Worm (Caenorhabditis elegans) whole organism, early embryonic: ENCODE data around the gene W01G7.4.

Experiments used
- B0310.2 ChIP-seq: sonication (generic microtip); optimal IDR thresholded peaks from 2 replicates; lab custom pipeline; 2016; ENCODE audit warnings: mild to moderate bottlenecking, missing genetic modification characterization, missing compliant biosample characterization
- F13C5.2 ChIP-seq: sonication (generic microtip); optimal IDR thresholded peaks from 2 replicates; lab custom pipeline; 2017; ENCODE audit warnings: mild to moderate bottlenecking, missing genetic modification characterization, inconsistent platforms, missing compliant biosample characterization
- aly-1 ChIP-seq: sonication (generic microtip); optimal IDR thresholded peaks from 2 replicates; lab custom pipeline; 2016; ENCODE audit warnings: missing genetic modification characterization, missing compliant biosample characterization
- ama-1 ChIP-seq: fragments of 150-350 bp; optimal IDR thresholded peaks from 2 replicates; lab custom pipeline; 2014
- ceh-13 ChIP-seq: fragments of 200-800 bp; sonication (Bioruptor generic); optimal IDR thresholded peaks from 2 replicates; lab custom pipeline; 2018; ENCODE audit warnings: mild to moderate bottlenecking, missing genetic modification characterization, missing compliant biosample characterization
- ceh-36 ChIP-seq: sonication (generic microtip); optimal IDR thresholded peaks from 2 replicates; lab custom pipeline; 2016; ENCODE audit warnings: missing genetic modification characterization, inconsistent platforms, missing compliant biosample characterization
- ets-7 ChIP-seq: sonication (generic microtip); optimal IDR thresholded peaks from 2 replicates; lab custom pipeline; 2016; ENCODE audit warnings: missing genotype, missing genetic modification characterization, missing compliant biosample characterization
- flt-1 ChIP-seq: fragments of 200-800 bp; sonication (Bioruptor generic); IDR thresholded peaks from 2 replicates; pipeline ENCODE4 v1.3.6; 2022; ENCODE audit warnings: missing genetic modification characterization, missing compliant biosample characterization
- hmbx-1 ChIP-seq: sonication (generic microtip); optimal IDR thresholded peaks from 2 replicates; lab custom pipeline; 2016; ENCODE audit warnings: mild to moderate bottlenecking, missing genetic modification characterization, missing compliant biosample characterization
- hmg-4 ChIP-seq: fragments of 200-800 bp; sonication (Bioruptor generic); optimal IDR thresholded peaks from 2 replicates; lab custom pipeline; 2018; ENCODE audit warnings: mild to moderate bottlenecking, missing genetic modification characterization, missing compliant biosample characterization
- hnd-1 ChIP-seq: sonication (generic microtip); optimal IDR thresholded peaks from 2 replicates; lab custom pipeline; 2016; ENCODE audit warnings: missing genetic modification characterization, missing compliant biosample characterization
- pes-1 ChIP-seq: fragments of 200-800 bp; sonication (Bioruptor generic); IDR thresholded peaks from 2 replicates; pipeline ENCODE4 v1.3.6; 2022; ENCODE audit warnings: missing genetic modification reagents, missing genetic modification characterization, missing compliant biosample characterization
- scrt-1 ChIP-seq: fragments of 200-800 bp; sonication (Bioruptor generic); IDR thresholded peaks from 2 replicates; pipeline ENCODE4 v1.3.6; 2022; ENCODE audit warnings: missing genetic modification characterization, missing compliant biosample characterization
- sea-1 ChIP-seq: fragments of 200-800 bp; sonication (Bioruptor generic); conservative IDR thresholded peaks from 2 replicates; pipeline ENCODE4 v1.3.6; 2022; ENCODE audit warnings: missing genetic modification characterization, missing compliant biosample characterization
- tbx-11 ChIP-seq: fragments of 200-800 bp; sonication (Bioruptor generic); IDR thresholded peaks from 2 replicates; pipeline ENCODE4 v1.3.6; 2022; ENCODE audit warnings: missing genetic modification characterization, missing compliant biosample characterization
- tbx-37 ChIP-seq: fragments of 200-800 bp; sonication (Bioruptor generic); conservative IDR thresholded peaks from 2 replicates; pipeline ENCODE4 v1.3.6; 2022; ENCODE audit warnings: missing genetic modification reagents, missing genetic modification characterization, missing compliant biosample characterization
- tra-4 ChIP-seq: sonication (generic microtip); optimal IDR thresholded peaks from 2 replicates; lab custom pipeline; 2017; ENCODE audit warnings: missing genetic modification characterization, missing compliant biosample characterization

The W01G7.4 gene

ce11 chrII:14059767-14060166 lies 772 bp upstream of the W01G7.4 start, which contains the start of gene rpb-11:
Gene rpb-11, plus strand, starts transcription at chrII:14060085.
- TF ChIP-seq B0310.2 (tag; lab: Kevin White, UChicago), result no peak
- peak; percentile 34 for TF ChIP-seq hmg-4 (GFP tag; lab: Kevin White, UChicago)
- TF ChIP-seq ceh-13 (GFP tag; lab: Kevin White, UChicago), result peak; percentile 23
- no peak for TF ChIP-seq hmbx-1 (tag; lab: Kevin White, UChicago)
- TF ChIP-seq aly-1, result no peak
- TF ChIP-seq ets-7, result no peak
- peak; percentile 72 for TF ChIP-seq flt-1
- peak; percentile 68 for TF ChIP-seq pes-1
- TF ChIP-seq tra-4 (tag; lab: Kevin White, UChicago), result no peak
- 0 out of 2 replicates have a peak, but pooled peaks have one; percentile 24 for TF ChIP-seq sea-1
- no peak for TF ChIP-seq ama-1 (lab: Kevin White, UChicago)
- peak; percentile 36; the same call in 1 of the 2 replicates for TF ChIP-seq scrt-1
- TF ChIP-seq tbx-11 (GFP tag; lab: Robert Waterston, UW), result peak; percentile 59; the same call in 1 of the 2 replicates
- peak; percentile 88 for TF ChIP-seq F13C5.2 (tag; lab: Kevin White, UChicago)
- TF ChIP-seq tbx-37 (GFP tag; lab: Robert Waterston, UW), result peak; percentile 60; the same call in 1 of the 2 replicates
- peak; percentile 17 for TF ChIP-seq hnd-1 (tag; lab: Kevin White, UChicago)
- no peak for TF ChIP-seq ceh-36 (tag; lab: Kevin White, UChicago)

DNA sequence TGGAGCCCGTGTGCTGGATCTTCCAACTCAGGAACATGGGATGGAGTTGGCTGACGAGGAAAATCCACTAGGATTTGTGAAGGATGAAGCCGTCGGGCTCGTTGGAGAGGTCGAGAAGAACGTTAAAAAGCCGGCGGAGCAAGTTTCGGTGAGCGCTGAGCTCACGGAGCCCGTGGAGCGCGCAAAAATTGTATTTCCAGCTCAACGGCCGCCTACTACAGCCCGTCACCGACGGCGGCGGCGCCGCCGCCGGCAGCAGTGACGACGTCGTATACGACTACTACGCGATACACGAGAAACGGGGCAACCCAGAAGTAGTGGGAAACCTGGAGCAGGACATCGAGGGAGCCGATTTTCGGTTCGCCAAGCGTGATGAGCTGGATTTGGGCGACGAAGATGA lies 346 bp downstream of the W01G7.4 start:
- TF ChIP-seq tbx-37 (GFP tag; lab: Robert Waterston, UW) (no peak), ceh-13 (GFP tag; lab: Kevin White, UChicago) (no peak), aly-1 (no peak), hmbx-1 (tag; lab: Kevin White, UChicago) (no peak), pes-1 (0 out of 2 replicates have a peak, but pooled peaks have one; percentile 6)

DNA sequence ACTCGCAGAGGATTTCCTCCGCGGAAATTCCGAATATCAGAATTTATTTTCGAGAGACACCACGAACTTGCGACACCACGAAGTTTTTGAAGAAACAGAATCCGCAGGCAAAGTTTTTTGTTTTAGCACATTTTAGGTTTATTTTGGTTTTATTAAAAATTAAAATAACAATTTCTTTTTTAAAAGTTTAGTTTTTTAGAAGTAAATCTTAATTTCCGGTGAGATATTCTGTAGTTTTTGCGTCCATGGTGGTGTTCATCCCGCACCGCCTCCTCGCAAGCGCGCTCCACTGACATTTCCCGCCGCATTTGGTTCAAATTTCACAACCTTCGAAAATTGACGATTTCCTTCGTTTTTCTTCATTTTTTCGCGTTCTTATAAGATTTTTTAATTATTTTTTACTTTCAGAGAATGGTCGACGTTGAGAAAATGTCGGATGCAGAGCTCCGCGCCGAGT lies 2.5 kb downstream of the W01G7.4 start, which contains the start of gene lem-2:
Gene lem-2 (plus strand): TSS at position 407 of the 457 bp plus-strand sequence.
- TF ChIP-seq flt-1 (peak; percentile 48; the same call in 1 of the 2 replicates), tbx-11 (GFP tag; lab: Robert Waterston, UW) (no peak), scrt-1 (0 out of 2 replicates have a peak, but pooled peaks have one; percentile 13), sea-1 (no peak), hmbx-1 (tag; lab: Kevin White, UChicago) (peak; percentile 60), aly-1 (no peak), ets-7 (peak; percentile 53), ama-1 (lab: Kevin White, UChicago) (no peak), tra-4 (tag; lab: Kevin White, UChicago) (peak; percentile 85), hmg-4 (GFP tag; lab: Kevin White, UChicago) (peak; percentile 6), ceh-13 (GFP tag; lab: Kevin White, UChicago) (peak; percentile 50), F13C5.2 (tag; lab: Kevin White, UChicago) (peak; percentile 78), B0310.2 (tag; lab: Kevin White, UChicago) (peak; percentile 56), tbx-37 (GFP tag; lab: Robert Waterston, UW) (no peak), hnd-1 (tag; lab: Kevin White, UChicago) (peak; percentile 38), pes-1 (no peak; the same call in 1 of the 2 replicates), ceh-36 (tag; lab: Kevin White, UChicago) (no peak)

ce11 chrII:14064051-14064450 lies 3.5 kb downstream of the W01G7.4 start:
- TF ChIP-seq ama-1 (lab: Kevin White, UChicago), result no peak
- TF ChIP-seq ceh-13 (GFP tag; lab: Kevin White, UChicago), result no peak
- TF ChIP-seq tbx-37 (GFP tag; lab: Robert Waterston, UW), result no peak
- no peak for TF ChIP-seq pes-1
- no peak for TF ChIP-seq flt-1
- TF ChIP-seq aly-1, result no peak
- TF ChIP-seq sea-1, result no peak
- no peak for TF ChIP-seq hmbx-1 (tag; lab: Kevin White, UChicago)
- no peak for TF ChIP-seq hnd-1 (tag; lab: Kevin White, UChicago)
- TF ChIP-seq hmg-4 (GFP tag; lab: Kevin White, UChicago), result no peak
- no peak for TF ChIP-seq tbx-11 (GFP tag; lab: Robert Waterston, UW)
- no peak for TF ChIP-seq B0310.2 (tag; lab: Kevin White, UChicago)
- no peak for TF ChIP-seq F13C5.2 (tag; lab: Kevin White, UChicago)
- TF ChIP-seq ceh-36 (tag; lab: Kevin White, UChicago), result no peak
- no peak for TF ChIP-seq ets-7
- TF ChIP-seq scrt-1, result no peak
- no peak for TF ChIP-seq tra-4 (tag; lab: Kevin White, UChicago)

DNA sequence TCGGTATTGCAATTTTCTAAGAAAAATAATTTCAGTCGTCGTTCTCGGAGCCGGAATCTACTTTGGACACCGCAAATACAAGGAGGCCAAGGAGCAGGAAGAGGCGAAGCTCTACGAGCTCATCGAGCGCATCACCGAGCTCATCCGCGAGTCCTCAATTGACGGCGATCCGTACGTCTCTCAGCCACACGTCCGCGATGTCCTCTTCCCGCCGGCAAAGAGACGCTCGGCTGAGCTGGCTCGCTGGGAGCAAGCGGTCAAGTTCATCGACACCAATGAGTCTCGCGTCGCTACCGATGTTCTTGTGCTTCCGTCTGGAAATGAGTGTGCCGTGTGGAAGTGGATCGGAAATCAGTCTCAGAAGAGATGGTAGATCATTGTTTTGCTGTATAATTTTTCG lies 4.9 kb downstream of the W01G7.4 start:
- TF ChIP-seq tbx-37 (GFP tag; lab: Robert Waterston, UW) (no peak), F13C5.2 (tag; lab: Kevin White, UChicago) (no peak), pes-1 (no peak), ama-1 (lab: Kevin White, UChicago) (no peak), aly-1 (no peak), ceh-36 (tag; lab: Kevin White, UChicago) (no peak), tbx-11 (GFP tag; lab: Robert Waterston, UW) (no peak), hnd-1 (tag; lab: Kevin White, UChicago) (no peak), flt-1 (no peak), tra-4 (tag; lab: Kevin White, UChicago) (no peak), hmbx-1 (tag; lab: Kevin White, UChicago) (no peak), B0310.2 (tag; lab: Kevin White, UChicago) (no peak), sea-1 (no peak), ets-7 (no peak), hmg-4 (GFP tag; lab: Kevin White, UChicago) (no peak), scrt-1 (no peak), ceh-13 (GFP tag; lab: Kevin White, UChicago) (no peak)

DNA sequence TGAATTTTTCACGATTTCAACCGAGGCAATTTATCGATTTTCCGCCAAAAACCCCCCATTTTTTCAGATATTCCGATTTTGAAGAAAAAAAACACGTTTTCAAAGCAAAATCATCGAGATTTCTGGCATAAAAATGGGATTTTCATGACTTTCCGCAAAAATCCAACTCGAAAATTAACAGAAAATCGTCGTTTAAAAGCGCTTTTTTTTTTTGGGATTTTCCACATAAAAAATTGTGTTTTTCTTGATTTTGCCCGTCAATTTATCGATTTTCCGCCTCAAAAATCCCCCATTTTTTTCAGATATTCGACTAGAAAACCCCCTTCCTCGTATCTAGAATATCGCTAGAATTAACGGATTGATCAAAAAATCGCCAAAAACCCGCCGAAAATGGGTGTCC lies 8.1 kb downstream of the W01G7.4 start, which contains the start of gene xrn-1:
Gene xrn-1 (plus strand): TSS at position 301 of the 400 bp plus-strand sequence.
- TF ChIP-seq tbx-37 (GFP tag; lab: Robert Waterston, UW), result no peak
- TF ChIP-seq pes-1, result no peak
- TF ChIP-seq B0310.2 (tag; lab: Kevin White, UChicago), result no peak
- no peak for TF ChIP-seq F13C5.2 (tag; lab: Kevin White, UChicago)
- TF ChIP-seq tbx-11 (GFP tag; lab: Robert Waterston, UW), result no peak
- no peak for TF ChIP-seq flt-1
- TF ChIP-seq hmg-4 (GFP tag; lab: Kevin White, UChicago), result no peak
- no peak for TF ChIP-seq aly-1
- TF ChIP-seq ceh-36 (tag; lab: Kevin White, UChicago), result no peak
- TF ChIP-seq hnd-1 (tag; lab: Kevin White, UChicago), result no peak
- TF ChIP-seq sea-1, result no peak
- no peak for TF ChIP-seq ceh-13 (GFP tag; lab: Kevin White, UChicago)
- no peak for TF ChIP-seq ama-1 (lab: Kevin White, UChicago)
- TF ChIP-seq scrt-1, result no peak
- no peak for TF ChIP-seq hmbx-1 (tag; lab: Kevin White, UChicago)
- TF ChIP-seq ets-7, result no peak
- TF ChIP-seq tra-4 (tag; lab: Kevin White, UChicago), result no peak
